Fruit fly (Drosophila melanogaster): Measurements from ENCODE around the gene CG13408.

DNA sequence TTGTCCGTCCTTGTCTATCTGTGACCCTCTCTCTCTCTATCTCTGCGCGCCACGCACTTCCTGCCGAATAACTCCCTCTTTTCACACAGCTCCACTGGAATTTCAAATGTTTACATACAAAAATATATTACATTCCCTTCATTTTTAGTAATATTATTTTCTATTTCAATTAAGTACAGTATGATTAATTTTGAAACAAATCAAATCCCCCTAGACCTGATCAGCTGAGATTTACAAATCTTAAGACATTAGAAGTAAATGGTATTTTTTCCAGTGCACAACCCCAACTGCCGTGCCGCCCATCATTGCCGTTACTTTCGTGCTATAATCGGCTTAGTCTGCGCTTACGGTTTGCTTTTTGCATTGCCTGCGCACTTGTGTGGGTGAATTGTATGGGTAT is 28.1 kb downstream of the CG13408 start:
- TF ChIP-seq CG8478 (optimal IDR thresholded peaks at IDR 0.05) (no peak), CTCF (optimal IDR thresholded peaks at IDR 0.05) (no peak)
